Worm (Caenorhabditis elegans) whole organism, young adult: ENCODE data around the gene srg-20.

Experiments
- B0035.1 ChIP-seq: sonication (generic microtip); optimal IDR thresholded peaks from 2 replicates; lab custom pipeline; 2016; ENCODE audit warnings: missing genetic modification characterization, mild to moderate bottlenecking, missing compliant biosample characterization, missing genotype, missing genetic modification reagents
- F55B11.4 ChIP-seq: sonication (generic microtip); optimal IDR thresholded peaks from 2 replicates; lab custom pipeline; 2016; ENCODE audit warnings: missing compliant biosample characterization, missing genetic modification characterization, borderline replicate concordance; ENCODE audit not compliant: insufficient read depth
- F57A8.1 ChIP-seq: fragments of 200-800 bp; sonication (Bioruptor generic); optimal IDR thresholded peaks from 2 replicates; lab custom pipeline; 2018; ENCODE audit warnings: mild to moderate bottlenecking, missing genetic modification characterization, moderate library complexity, missing compliant biosample characterization
- Y56A3A.18 ChIP-seq: fragments of 200-800 bp; sonication (Bioruptor generic); IDR thresholded peaks from 2 replicates; pipeline ENCODE4 v1.3.6; 2022; ENCODE audit warnings: missing genetic modification reagents, missing genetic modification characterization, missing compliant biosample characterization
- ama-1 ChIP-seq, 3 experiments: fragments of 150-350 bp in 1 of 3; sonication (generic microtip) in 2 of 3; optimal IDR thresholded peaks; 2 replicates each; lab custom pipeline; 2014 to 2018; ENCODE audit warnings: missing biosample characterization in 2 of 3, missing genetic modification characterization in 2 of 3, missing genetic modification reagents in 2 of 3
- him-1 ChIP-seq: sonication (generic microtip); optimal IDR thresholded peaks from 2 replicates; lab custom pipeline; 2016; ENCODE audit warnings: missing genotype, missing genetic modification reagents, missing genetic modification characterization, missing compliant biosample characterization
- let-526 ChIP-seq: fragments of 200-800 bp; sonication (Bioruptor generic); IDR thresholded peaks from 2 replicates; pipeline ENCODE4 v1.3.6; 2022; ENCODE audit warnings: missing genetic modification reagents, missing genetic modification characterization, missing compliant biosample characterization
- madf-3 ChIP-seq: fragments of 200-800 bp; sonication (Bioruptor generic); IDR thresholded peaks from 2 replicates; pipeline ENCODE4 v1.3.6; 2022; ENCODE audit warnings: missing genetic modification reagents, missing genetic modification characterization, missing compliant biosample characterization
- rpc-1 ChIP-seq, 2 experiments: fragments of 150-350 bp in 1 of 2; sonication (generic microtip) in 1 of 2; optimal IDR thresholded peaks; 2 replicates each; lab custom pipeline; 2014 to 2018; ENCODE audit warnings: missing biosample characterization in 1 of 2, missing genetic modification characterization in 1 of 2, missing genetic modification reagents in 1 of 2, missing genotype in 1 of 2
- sdz-38 ChIP-seq: sonication (generic microtip); optimal IDR thresholded peaks from 2 replicates; lab custom pipeline; 2016; ENCODE audit warnings: missing genotype, missing genetic modification characterization, missing compliant biosample characterization
- snpc-4 ChIP-seq, 5 experiments: fragments of 150-350 bp in 1 of 5; sonication (generic microtip) in 4 of 5; optimal IDR thresholded peaks; 2 replicates each; lab custom pipeline; 2014 to 2018; ENCODE audit warnings: missing genetic modification characterization in 5 of 5, missing biosample characterization in 3 of 5, antibody characterized with exemption in 2 of 5, mild to moderate bottlenecking in 2 of 5, missing compliant biosample characterization in 2 of 5, missing genotype in 2 of 5, moderate library complexity in 2 of 5, missing genetic modification reagents in 1 of 5
- unc-130 ChIP-seq: sonication (generic microtip); optimal IDR thresholded peaks from 2 replicates; lab custom pipeline; 2016; ENCODE audit warnings: missing genetic modification reagents, missing genetic modification characterization, missing compliant biosample characterization

DNA sequence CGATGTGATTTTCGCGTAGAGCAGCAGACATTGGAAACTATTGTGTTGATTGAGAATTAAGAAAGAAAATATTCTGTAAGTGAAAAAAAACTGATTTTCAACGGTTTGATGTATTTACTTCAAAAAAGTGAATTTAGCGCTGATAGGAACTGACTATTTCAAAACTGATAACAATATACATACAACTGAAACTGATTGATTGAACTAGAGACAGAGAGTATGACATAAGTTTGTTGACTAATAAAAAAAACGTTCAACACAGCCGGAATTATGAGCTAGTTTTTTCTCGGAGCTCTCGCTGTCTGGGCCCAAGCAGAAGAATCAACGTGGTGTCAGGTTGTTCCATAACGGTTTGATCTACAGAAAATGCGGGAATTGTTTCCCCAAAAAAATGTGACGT is 22.5 kb upstream of the srg-20 start, which contains the start of gene fbxa-164:
- TF ChIP-seq him-1 (tag; lab: Kevin White, UChicago): no peak
- no peak for TF ChIP-seq rpc-1 (optimal IDR thresholded peaks at IDR 0.05; lab: Kevin White, UChicago)
- no peak for TF ChIP-seq rpc-1 (tag; optimal IDR thresholded peaks at IDR 0.05; lab: Kevin White, UChicago)
- no peak for TF ChIP-seq F57A8.1 (GFP tag; lab: Kevin White, UChicago)
- no peak for TF ChIP-seq ama-1 (optimal IDR thresholded peaks at IDR 0.05; lab: Kevin White, UChicago)
- no peak for TF ChIP-seq ama-1 (GFP tag; optimal IDR thresholded peaks at IDR 0.05; lab: Kevin White, UChicago)
- no peak for TF ChIP-seq madf-3 (GFP tag; lab: Robert Waterston, UW)
- no peak for TF ChIP-seq Y56A3A.18 (GFP tag; lab: Robert Waterston, UW)
- TF ChIP-seq let-526 (GFP tag; lab: Robert Waterston, UW): no peak
- no peak for TF ChIP-seq B0035.1 (tag; lab: Kevin White, UChicago)
- no peak for TF ChIP-seq F55B11.4 (tag; lab: Kevin White, UChicago)
- no peak for TF ChIP-seq sdz-38 (tag; lab: Kevin White, UChicago)
- TF ChIP-seq unc-130: no peak
- TF ChIP-seq snpc-4 (GFP tag; optimal IDR thresholded peaks at IDR 0.05; lab: Kevin White, UChicago): no peak
- TF ChIP-seq snpc-4 (tag; optimal IDR thresholded peaks at IDR 0.05; lab: Kevin White, UChicago): no peak
